Fruit fly (Drosophila melanogaster) whole organism, prepupa: ENCODE measurements around the gene Grx5.

Source experiments
- CG10631 ChIP-seq: fragments of 200-800 bp; sonication (Bioruptor generic); optimal IDR thresholded peaks from 2 replicates; lab custom pipeline; 2016; ENCODE audit warnings: missing biosample characterization, missing genetic modification characterization
- CG3032 ChIP-seq: fragments of 200-800 bp; optimal IDR thresholded peaks from 2 replicates; lab custom pipeline; 2019; ENCODE audit warnings: missing biosample characterization, mild to moderate bottlenecking, missing genetic modification characterization, moderate library complexity
- CG6276 ChIP-seq: fragments of 200-800 bp; sonication (Bioruptor generic); optimal IDR thresholded peaks from 2 replicates; lab custom pipeline; 2017; ENCODE audit warnings: missing biosample characterization, mild to moderate bottlenecking, missing genetic modification characterization
- CG9139 ChIP-seq: fragments of 200-800 bp; sonication (Bioruptor generic); optimal IDR thresholded peaks from 3 replicates; lab custom pipeline; 2017; ENCODE audit warnings: missing biosample characterization, mild to moderate bottlenecking, missing genetic modification characterization
- Hr4 ChIP-seq: fragments of 200-800 bp; sonication (Bioruptor generic); optimal IDR thresholded peaks from 3 replicates; lab custom pipeline; 2016; ENCODE audit warnings: missing biosample characterization, missing genetic modification characterization
- achi ChIP-seq: fragments of 200-800 bp; sonication (Bioruptor generic); optimal IDR thresholded peaks from 3 replicates; lab custom pipeline; 2016; ENCODE audit warnings: missing biosample characterization, missing genetic modification characterization
- cyc ChIP-seq: fragments of 200-800 bp; sonication (Bioruptor generic); optimal IDR thresholded peaks from 3 replicates; lab custom pipeline; 2016; ENCODE audit warnings: missing biosample characterization, missing genetic modification characterization

DNA sequence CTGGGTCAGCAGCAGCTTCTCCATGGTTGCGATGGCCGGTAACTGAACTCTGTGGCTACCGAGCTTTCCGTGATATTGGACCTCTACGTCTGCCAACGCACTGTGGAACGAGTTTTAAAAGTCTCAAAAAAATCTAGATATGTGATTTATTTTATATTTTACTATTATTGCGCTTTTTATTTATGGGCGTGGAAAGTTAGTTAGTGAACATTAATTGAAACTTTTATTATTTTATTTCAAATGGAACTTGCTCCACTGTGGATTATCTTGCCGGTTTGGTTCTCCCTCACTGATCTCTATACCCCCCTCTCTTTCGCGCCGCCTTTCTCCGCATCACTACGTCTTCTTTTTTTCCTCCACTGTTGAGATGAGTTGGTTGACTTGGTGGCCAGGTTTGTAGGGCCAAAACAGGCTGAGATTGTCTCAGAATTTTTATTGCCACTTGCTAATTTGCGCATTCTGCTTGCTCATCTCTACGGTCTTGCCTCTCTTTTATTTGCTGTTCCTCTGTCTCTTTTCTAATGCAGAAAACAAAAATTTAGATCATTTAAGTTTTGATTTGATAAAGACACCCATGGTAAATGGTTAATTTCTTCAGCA, 10.9 kb upstream of the Grx5 start, which contains the start of gene CG9522:
- TF ChIP-seq CG10631 (GFP tag; lab: Kevin White, UChicago), result peak; percentile 90
- TF ChIP-seq cyc (GFP tag; lab: Kevin White, UChicago), result peak; percentile 76
- peak; percentile 85 for TF ChIP-seq Hr4 (GFP tag; lab: Kevin White, UChicago)
- TF ChIP-seq CG6276 (GFP tag; lab: Kevin White, UChicago), result peak; percentile 89
- TF ChIP-seq CG3032, result peak; percentile 75
- peak; percentile 82 for TF ChIP-seq CG9139
- TF ChIP-seq achi (GFP tag; lab: Kevin White, UChicago), result peak; percentile 91
